Worm (Caenorhabditis elegans) whole organism, young adult: ENCODE data around the gene K09A9.6.

Source experiments
- B0035.1 ChIP-seq: sonication (generic microtip); optimal IDR thresholded peaks from 2 replicates; lab custom pipeline; 2016; ENCODE audit warnings: missing genetic modification characterization, mild to moderate bottlenecking, missing compliant biosample characterization, missing genotype, missing genetic modification reagents
- B0261.1 ChIP-seq: sonication (generic microtip); optimal IDR thresholded peaks from 2 replicates; lab custom pipeline; 2016; ENCODE audit warnings: mild to moderate bottlenecking, missing genetic modification characterization, moderate library complexity, missing compliant biosample characterization
- C17E4.6 ChIP-seq: fragments of 200-800 bp; sonication (Bioruptor generic); IDR thresholded peaks from 2 replicates; pipeline ENCODE4 v1.3.6; 2022; ENCODE audit warnings: missing genetic modification reagents, missing genetic modification characterization, missing compliant biosample characterization
- F10E7.11 ChIP-seq: sonication (generic microtip); optimal IDR thresholded peaks from 2 replicates; lab custom pipeline; 2017; ENCODE audit warnings: mild to moderate bottlenecking, missing genetic modification characterization, moderate library complexity, missing compliant biosample characterization
- F57C9.4 ChIP-seq: sonication (generic microtip); optimal IDR thresholded peaks from 2 replicates; lab custom pipeline; 2017; ENCODE audit warnings: mild to moderate bottlenecking, missing genetic modification characterization, missing compliant biosample characterization
- K11D2.4 ChIP-seq: fragments of 200-800 bp; sonication (Bioruptor generic); IDR thresholded peaks from 2 replicates; pipeline ENCODE4 v1.3.6; 2022; ENCODE audit warnings: missing genetic modification reagents, missing genetic modification characterization, missing compliant biosample characterization
- K12H6.12 ChIP-seq: fragments of 200-800 bp; sonication (Bioruptor generic); optimal IDR thresholded peaks from 2 replicates; lab custom pipeline; 2018; ENCODE audit warnings: mild to moderate bottlenecking, missing genetic modification characterization, missing compliant biosample characterization
- Y53G8AR.9 ChIP-seq: fragments of 200-800 bp; sonication (Bioruptor generic); conservative IDR thresholded peaks from 2 replicates; pipeline ENCODE4 v1.3.6; 2022; ENCODE audit warnings: missing genetic modification reagents, missing genetic modification characterization, missing compliant biosample characterization
- Y79H2A.3 ChIP-seq: fragments of 200-800 bp; sonication (Bioruptor generic); conservative IDR thresholded peaks from 2 replicates; pipeline ENCODE4 v1.3.6; 2022; ENCODE audit warnings: missing genetic modification reagents, missing genetic modification characterization, missing compliant biosample characterization
- ZK185.1 ChIP-seq: sonication (generic microtip); optimal IDR thresholded peaks from 2 replicates; lab custom pipeline; 2016; ENCODE audit warnings: mild to moderate bottlenecking, missing genetic modification characterization, missing compliant biosample characterization; ENCODE audit not compliant: poor library complexity, severe bottlenecking
- attf-5 ChIP-seq: fragments of 200-800 bp; sonication (Bioruptor generic); optimal IDR thresholded peaks from 2 replicates; lab custom pipeline; 2018; ENCODE audit warnings: mild to moderate bottlenecking, missing genetic modification characterization, missing compliant biosample characterization
- ccch-3 ChIP-seq: fragments of 200-800 bp; sonication (Bioruptor generic); optimal IDR thresholded peaks from 2 replicates; lab custom pipeline; 2018; ENCODE audit warnings: mild to moderate bottlenecking, missing genetic modification characterization, missing compliant biosample characterization
- ceh-100 ChIP-seq: fragments of 200-800 bp; sonication (Bioruptor generic); IDR thresholded peaks from 2 replicates; pipeline ENCODE4 v1.3.6; 2022; ENCODE audit warnings: missing genetic modification reagents, missing genetic modification characterization, missing compliant biosample characterization
- ceh-40 ChIP-seq: fragments of 200-800 bp; sonication (Bioruptor generic); IDR thresholded peaks from 2 replicates; pipeline ENCODE4 v1.3.6; 2022; ENCODE audit warnings: missing genetic modification characterization, missing compliant biosample characterization
- ceh-58 ChIP-seq: fragments of 200-800 bp; sonication (Bioruptor generic); IDR thresholded peaks from 2 replicates; pipeline ENCODE4 v1.3.6; 2022; ENCODE audit warnings: missing genetic modification characterization, missing compliant biosample characterization
- ceh-91 ChIP-seq: fragments of 200-800 bp; sonication (Bioruptor generic); IDR thresholded peaks from 2 replicates; pipeline ENCODE4 v1.3.6; 2022; ENCODE audit warnings: missing genetic modification reagents, missing genetic modification characterization, missing compliant biosample characterization
- dox-1 ChIP-seq: fragments of 200-800 bp; sonication (Bioruptor generic); IDR thresholded peaks from 2 replicates; pipeline ENCODE4 v1.3.6; 2022; ENCODE audit warnings: missing genetic modification reagents, missing genetic modification characterization, missing compliant biosample characterization
- dpl-1 ChIP-seq: fragments of 150-350 bp; optimal IDR thresholded peaks from 2 replicates; lab custom pipeline; 2014; ENCODE audit warnings: missing biosample characterization, missing genetic modification reagents, missing genetic modification characterization
- egl-18 ChIP-seq: fragments of 200-800 bp; sonication (Bioruptor generic); IDR thresholded peaks from 2 replicates; pipeline ENCODE4 v1.3.6; 2022; ENCODE audit warnings: missing genetic modification reagents, missing genetic modification characterization, missing compliant biosample characterization
- egl-44 ChIP-seq: fragments of 200-800 bp; sonication (Bioruptor generic); IDR thresholded peaks from 2 replicates; pipeline ENCODE4 v1.3.6; 2022; ENCODE audit warnings: missing genetic modification reagents, missing genetic modification characterization, missing compliant biosample characterization
- hlh-12 ChIP-seq: sonication (generic microtip); optimal IDR thresholded peaks from 2 replicates; lab custom pipeline; 2016; ENCODE audit warnings: missing genetic modification characterization, missing compliant biosample characterization
- hmg-20 ChIP-seq: fragments of 200-800 bp; sonication (Bioruptor generic); IDR thresholded peaks from 2 replicates; pipeline ENCODE4 v1.3.6; 2022; ENCODE audit warnings: missing genetic modification reagents, missing genetic modification characterization, missing compliant biosample characterization
- hrde-1 ChIP-seq: sonication (generic microtip); optimal IDR thresholded peaks from 2 replicates; lab custom pipeline; 2016; ENCODE audit warnings: missing genetic modification characterization, mild to moderate bottlenecking, missing compliant biosample characterization, moderate library complexity, missing genotype, missing genetic modification reagents, borderline replicate concordance
- lin-26 ChIP-seq: fragments of 200-800 bp; sonication (Bioruptor generic); IDR thresholded peaks from 2 replicates; pipeline ENCODE4 v1.3.6; 2022; ENCODE audit warnings: missing genetic modification reagents, missing genetic modification characterization, missing compliant biosample characterization
- lin-54 ChIP-seq: fragments of 200-800 bp; sonication (Bioruptor generic); optimal IDR thresholded peaks from 2 replicates; lab custom pipeline; 2018; ENCODE audit warnings: mild to moderate bottlenecking, missing genetic modification characterization, missing compliant biosample characterization
- lir-1 ChIP-seq: fragments of 200-800 bp; sonication (Bioruptor generic); conservative IDR thresholded peaks from 2 replicates; pipeline ENCODE4 v1.3.6; 2022; ENCODE audit warnings: missing genetic modification reagents, missing genetic modification characterization, missing compliant biosample characterization
- lsy-27 ChIP-seq: sonication (generic microtip); optimal IDR thresholded peaks from 2 replicates; lab custom pipeline; 2017; ENCODE audit warnings: missing genetic modification characterization, mild to moderate bottlenecking, missing compliant biosample characterization, antibody characterized with exemption, missing genotype, borderline replicate concordance; ENCODE audit not compliant: insufficient read depth
- madf-3 ChIP-seq: fragments of 200-800 bp; sonication (Bioruptor generic); IDR thresholded peaks from 2 replicates; pipeline ENCODE4 v1.3.6; 2022; ENCODE audit warnings: missing genetic modification reagents, missing genetic modification characterization, missing compliant biosample characterization
- madf-6 ChIP-seq: fragments of 200-800 bp; sonication (Bioruptor generic); IDR thresholded peaks from 2 replicates; pipeline ENCODE4 v1.3.6; 2022; ENCODE audit warnings: missing genetic modification reagents, missing genetic modification characterization, missing compliant biosample characterization
- madf-8 ChIP-seq: fragments of 200-800 bp; sonication (Bioruptor generic); conservative IDR thresholded peaks from 2 replicates; pipeline ENCODE4 v1.3.6; 2022; ENCODE audit warnings: missing genetic modification reagents, missing genetic modification characterization, missing compliant biosample characterization
- mel-28 ChIP-seq: sonication (generic microtip); optimal IDR thresholded peaks from 2 replicates; lab custom pipeline; 2016; ENCODE audit warnings: borderline replicate concordance, mild to moderate bottlenecking, missing genetic modification characterization, missing compliant biosample characterization
- mes-4 ChIP-seq: sonication (generic microtip); optimal IDR thresholded peaks from 2 replicates; lab custom pipeline; 2016; ENCODE audit warnings: missing genotype, missing genetic modification characterization, missing compliant biosample characterization
- nfya-2 ChIP-seq: fragments of 200-800 bp; sonication (Bioruptor generic); IDR thresholded peaks from 2 replicates; pipeline ENCODE4 v1.3.6; 2022; ENCODE audit warnings: missing genetic modification reagents, missing genetic modification characterization, missing compliant biosample characterization
- nhr-120 ChIP-seq: fragments of 200-800 bp; sonication (Bioruptor generic); IDR thresholded peaks from 2 replicates; pipeline ENCODE4 v1.3.6; 2022; ENCODE audit warnings: missing genetic modification characterization, missing compliant biosample characterization
- nhr-27 ChIP-seq: fragments of 200-800 bp; sonication (Bioruptor generic); optimal IDR thresholded peaks from 2 replicates; lab custom pipeline; 2018; ENCODE audit warnings: mild to moderate bottlenecking, missing genetic modification characterization, moderate library complexity, missing compliant biosample characterization
- nhr-90 ChIP-seq: sonication (generic microtip); optimal IDR thresholded peaks from 2 replicates; lab custom pipeline; 2016; ENCODE audit warnings: missing genotype, mild to moderate bottlenecking, missing genetic modification characterization, missing compliant biosample characterization
- pha-4 ChIP-seq: fragments of 150-350 bp; sonication (generic microtip); optimal IDR thresholded peaks from 2 replicates; lab custom pipeline; 2014; ENCODE audit warnings: missing biosample characterization, missing genetic modification reagents, missing genetic modification characterization
- rcor-1 ChIP-seq: fragments of 200-800 bp; sonication (Bioruptor generic); IDR thresholded peaks from 2 replicates; pipeline ENCODE4 v1.3.6; 2022; ENCODE audit warnings: missing genetic modification reagents, missing genetic modification characterization, missing compliant biosample characterization
- rec-8 ChIP-seq, 2 experiments: sonication (generic microtip); optimal IDR thresholded peaks; 2 replicates each; lab custom pipeline; 2016; ENCODE audit warnings: mild to moderate bottlenecking in 2 of 2, missing genetic modification characterization in 2 of 2, missing genetic modification reagents in 2 of 2, missing genotype in 2 of 2, missing biosample characterization in 1 of 2, missing compliant biosample characterization in 1 of 2, moderate library complexity in 1 of 2
- rpc-1 ChIP-seq, 2 experiments: fragments of 150-350 bp in 1 of 2; sonication (generic microtip) in 1 of 2; optimal IDR thresholded peaks; 2 replicates each; lab custom pipeline; 2014 to 2018; ENCODE audit warnings: missing biosample characterization in 1 of 2, missing genetic modification characterization in 1 of 2, missing genetic modification reagents in 1 of 2, missing genotype in 1 of 2
- sdz-38 ChIP-seq: sonication (generic microtip); optimal IDR thresholded peaks from 2 replicates; lab custom pipeline; 2016; ENCODE audit warnings: missing genotype, missing genetic modification characterization, missing compliant biosample characterization
- sea-2 ChIP-seq: fragments of 200-800 bp; sonication (Bioruptor generic); IDR thresholded peaks from 2 replicates; pipeline ENCODE4 v1.3.6; 2022; ENCODE audit warnings: missing genetic modification characterization, missing compliant biosample characterization
- snpc-3.4 ChIP-seq: sonication (generic microtip); optimal IDR thresholded peaks from 2 replicates; lab custom pipeline; 2017; ENCODE audit warnings: missing genetic modification characterization, mild to moderate bottlenecking, missing compliant biosample characterization, antibody characterized with exemption, moderate library complexity, missing genotype, missing genetic modification reagents
- snpc-4 ChIP-seq, 5 experiments: fragments of 150-350 bp in 1 of 5; sonication (generic microtip) in 4 of 5; optimal IDR thresholded peaks; 2 replicates each; lab custom pipeline; 2014 to 2018; ENCODE audit warnings: missing genetic modification characterization in 5 of 5, missing biosample characterization in 3 of 5, antibody characterized with exemption in 2 of 5, mild to moderate bottlenecking in 2 of 5, missing compliant biosample characterization in 2 of 5, missing genotype in 2 of 5, moderate library complexity in 2 of 5, missing genetic modification reagents in 1 of 5
- tbp1 ChIP-seq: fragments of 200-800 bp; sonication (Bioruptor generic); optimal IDR thresholded peaks from 2 replicates; lab custom pipeline; 2018; ENCODE audit warnings: mild to moderate bottlenecking, missing genetic modification characterization, missing compliant biosample characterization
- tbx-9 ChIP-seq: sonication (generic microtip); optimal IDR thresholded peaks from 2 replicates; lab custom pipeline; 2016; ENCODE audit warnings: borderline replicate concordance, missing genetic modification characterization, inconsistent platforms, missing compliant biosample characterization
- zfh-2 ChIP-seq: fragments of 200-800 bp; sonication (Bioruptor generic); conservative IDR thresholded peaks from 2 replicates; pipeline ENCODE4 v1.3.6; 2022; ENCODE audit warnings: missing genetic modification reagents, missing genetic modification characterization, missing compliant biosample characterization

The K09A9.6 gene

DNA sequence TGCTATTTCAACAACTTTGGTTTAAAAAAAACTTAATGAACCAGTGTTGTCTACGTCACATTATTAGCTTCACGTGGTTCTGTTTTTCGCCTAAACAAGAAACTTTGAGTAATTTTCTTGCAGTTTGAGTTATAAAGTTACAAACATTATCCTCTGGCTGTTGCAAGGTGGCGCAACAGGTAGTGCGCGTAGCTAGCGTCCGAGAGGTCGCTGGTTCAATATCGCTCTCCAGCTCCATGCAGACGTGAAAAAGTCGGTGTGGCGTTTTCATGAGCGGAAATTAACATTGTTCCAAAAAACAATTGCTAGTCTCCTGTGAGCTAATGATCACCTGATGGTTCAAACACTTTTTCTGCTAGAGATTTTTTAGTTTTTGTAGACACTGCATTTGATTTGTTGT is 42.2 kb downstream of the K09A9.6 start (continued):
- no peak for TF ChIP-seq F57C9.4 (tag; lab: Kevin White, UChicago)
- TF ChIP-seq ceh-91 = no peak
- 0 out of 2 replicates have a peak, but pooled peaks have one; percentile 17 for TF ChIP-seq madf-3
- no peak for TF ChIP-seq attf-5
- no peak for TF ChIP-seq nfya-2
- TF ChIP-seq nhr-120 (GFP tag; lab: Robert Waterston, UW) = no peak
- TF ChIP-seq C17E4.6 (GFP tag; lab: Robert Waterston, UW) = no peak
- TF ChIP-seq K12H6.12 = no peak
- no peak for TF ChIP-seq ccch-3
- 0 out of 2 replicates have a peak, but pooled peaks have one; percentile 12 for TF ChIP-seq lin-26 (GFP tag; lab: Robert Waterston, UW)
- no peak for TF ChIP-seq zfh-2 (GFP tag; lab: Robert Waterston, UW)
- peak; percentile 39 for TF ChIP-seq nhr-90 (tag; lab: Kevin White, UChicago)
- peak; percentile 63 for TF ChIP-seq B0261.1 (tag; lab: Kevin White, UChicago)
- TF ChIP-seq madf-6 (GFP tag; lab: Robert Waterston, UW) = no peak
- peak; percentile 63 for TF ChIP-seq rpc-1 (optimal IDR thresholded peaks at IDR 0.05; lab: Kevin White, UChicago)
- TF ChIP-seq rpc-1 (tag; optimal IDR thresholded peaks at IDR 0.05; lab: Kevin White, UChicago) = peak; percentile 75
- no peak for TF ChIP-seq B0035.1 (tag; lab: Kevin White, UChicago)
- no peak for TF ChIP-seq pha-4 (tag; lab: Kevin White, UChicago)
- no peak for TF ChIP-seq F10E7.11 (tag; lab: Kevin White, UChicago)
- no peak for TF ChIP-seq Y79H2A.3 (GFP tag; lab: Robert Waterston, UW)
- no peak for TF ChIP-seq lir-1 (GFP tag; lab: Robert Waterston, UW)
- peak in 1 of 2 experiments; percentile 19 for TF ChIP-seq rec-8 (tag; optimal IDR thresholded peaks at IDR 0.05; lab: Kevin White, UChicago)
- no peak for TF ChIP-seq sea-2
- TF ChIP-seq lsy-27 (tag; lab: Kevin White, UChicago) = no peak
- TF ChIP-seq hlh-12 (tag; lab: Kevin White, UChicago) = no peak
- no peak for TF ChIP-seq sdz-38
- TF ChIP-seq snpc-3.4 (tag; lab: Kevin White, UChicago) = no peak
- no peak for TF ChIP-seq K11D2.4 (GFP tag; lab: Robert Waterston, UW)
- TF ChIP-seq ceh-58 (GFP tag; lab: Robert Waterston, UW) = no peak
- no peak for TF ChIP-seq ceh-100 (GFP tag; lab: Robert Waterston, UW)
- TF ChIP-seq egl-18 (GFP tag; lab: Robert Waterston, UW) = no peak
- TF ChIP-seq mel-28 (tag; lab: Kevin White, UChicago) = no peak
- TF ChIP-seq hrde-1 (tag; lab: Kevin White, UChicago) = no peak
- peak; percentile 47 for TF ChIP-seq ZK185.1
- no peak for TF ChIP-seq nhr-27 (tag; lab: Kevin White, UChicago)
- 0 out of 2 replicates have a peak, but pooled peaks have one; percentile 40 for TF ChIP-seq hmg-20 (GFP tag; lab: Robert Waterston, UW)
- TF ChIP-seq tbp1 = peak; percentile 80
- no peak for TF ChIP-seq Y53G8AR.9
- 0 out of 2 replicates have a peak, but pooled peaks have one; percentile 18 for TF ChIP-seq rcor-1 (GFP tag; lab: Robert Waterston, UW)
- no peak for TF ChIP-seq egl-44 (GFP tag; lab: Robert Waterston, UW)
- TF ChIP-seq dox-1 (GFP tag; lab: Robert Waterston, UW) = peak; percentile 43; the same call in 1 of the 2 replicates
- no peak for TF ChIP-seq dpl-1 (GFP tag; lab: Kevin White, UChicago)
- TF ChIP-seq mes-4 = peak; percentile 14
- TF ChIP-seq snpc-4 (GFP tag; optimal IDR thresholded peaks at IDR 0.05; lab: Kevin White, UChicago) = no peak
- TF ChIP-seq snpc-4 (tag; optimal IDR thresholded peaks at IDR 0.05; lab: Kevin White, UChicago) = peak in 3 of 4 experiments; percentile 29 to 67 (median 44)
- no peak for TF ChIP-seq lin-54 (GFP tag; lab: Kevin White, UChicago)
- no peak for TF ChIP-seq tbx-9 (tag; lab: Kevin White, UChicago)
- TF ChIP-seq madf-8 (GFP tag; lab: Robert Waterston, UW) = no peak
- TF ChIP-seq ceh-40 = no peak
